Fruit fly (Drosophila melanogaster) whole organism, embryonic: ENCODE data around the gene RpL36.

Experiments used
- Abd-B ChIP-seq: fragments of 200-800 bp; sonication (Bioruptor generic); optimal IDR thresholded peaks from 2 replicates; lab custom pipeline; 2018; ENCODE audit warnings: missing biosample characterization, mild to moderate bottlenecking, missing genetic modification characterization, moderate library complexity
- Asciz ChIP-seq: fragments of 200-800 bp; sonication (Bioruptor generic); optimal IDR thresholded peaks from 2 replicates; lab custom pipeline; 2017; ENCODE audit warnings: missing biosample characterization, mild to moderate bottlenecking, missing genetic modification characterization, missing genetic modification reagents
- Bgb ChIP-seq: fragments of 200-800 bp; sonication (Bioruptor generic); IDR thresholded peaks from 2 replicates; pipeline ENCODE4 v1.3.6; 2022; ENCODE audit warnings: missing biosample characterization, missing genetic modification characterization; ENCODE audit not compliant: partially characterized antibody
- C15 ChIP-seq: fragments of 200-800 bp; sonication (Bioruptor generic); IDR thresholded peaks from 3 replicates; pipeline ENCODE4 v1.3.6; 2022; ENCODE audit warnings: missing biosample characterization, missing genetic modification characterization
- CG10565 ChIP-seq: fragments of 200-800 bp; sonication (Bioruptor generic); optimal IDR thresholded peaks from 3 replicates; lab custom pipeline; 2016; ENCODE audit warnings: missing biosample characterization, mild to moderate bottlenecking, missing genetic modification characterization
- CG16815 ChIP-seq: fragments of 200-800 bp; sonication (Bioruptor generic); optimal IDR thresholded peaks from 3 replicates; lab custom pipeline; 2017; ENCODE audit warnings: missing biosample characterization, mild to moderate bottlenecking, missing genetic modification characterization
- CG18764 ChIP-seq: fragments of 200-800 bp; sonication (Bioruptor generic); optimal IDR thresholded peaks from 3 replicates; lab custom pipeline; 2016; ENCODE audit warnings: missing biosample characterization, missing genetic modification characterization
- CG32532 ChIP-seq: fragments of 200-800 bp; sonication (Bioruptor generic); IDR thresholded peaks from 2 replicates; pipeline ENCODE4 v1.3.6; 2022; ENCODE audit warnings: missing biosample characterization, missing genetic modification characterization
- CG32772 ChIP-seq: fragments of 200-800 bp; sonication (Bioruptor generic); IDR thresholded peaks from 2 replicates; pipeline ENCODE4 v1.3.6; 2022; ENCODE audit warnings: missing biosample characterization, missing genetic modification characterization
- CG42726 ChIP-seq: fragments of 200-800 bp; sonication (Bioruptor generic); IDR thresholded peaks from 2 replicates; pipeline ENCODE4 v1.3.6; 2022; ENCODE audit warnings: missing biosample characterization, missing genetic modification characterization; ENCODE audit not compliant: partially characterized antibody
- CG4424 ChIP-seq: fragments of 200-800 bp; sonication (Bioruptor generic); optimal IDR thresholded peaks from 3 replicates; lab custom pipeline; 2016; ENCODE audit warnings: missing biosample characterization, missing genetic modification characterization
- CG4854 ChIP-seq: fragments of 200-800 bp; sonication (Bioruptor generic); optimal IDR thresholded peaks from 2 replicates; lab custom pipeline; 2016; ENCODE audit warnings: missing biosample characterization, missing genetic modification characterization, inconsistent platforms
- CG5245 ChIP-seq: fragments of 200-800 bp; sonication (Bioruptor generic); optimal IDR thresholded peaks from 3 replicates; lab custom pipeline; 2016; ENCODE audit warnings: missing biosample characterization, missing genetic modification characterization
- CG7786 ChIP-seq: fragments of 200-800 bp; sonication (Bioruptor generic); optimal IDR thresholded peaks from 2 replicates; lab custom pipeline; 2016; ENCODE audit warnings: missing biosample characterization, missing genetic modification characterization
- CG9609 ChIP-seq: fragments of 200-800 bp; sonication (Bioruptor generic); optimal IDR thresholded peaks from 3 replicates; lab custom pipeline; 2016; ENCODE audit warnings: missing biosample characterization, missing genetic modification characterization
- CTCF ChIP-seq: fragments of 200-800 bp; sonication (Bioruptor generic); optimal IDR thresholded peaks from 2 replicates; lab custom pipeline; 2017; ENCODE audit warnings: missing biosample characterization, mild to moderate bottlenecking, missing genetic modification characterization, moderate library complexity
- Camta ChIP-seq: fragments of 200-800 bp; sonication (Bioruptor generic); optimal IDR thresholded peaks from 2 replicates; lab custom pipeline; 2016; ENCODE audit warnings: missing biosample characterization, missing genetic modification characterization
- CrebB ChIP-seq: fragments of 200-800 bp; sonication (Bioruptor generic); optimal IDR thresholded peaks from 3 replicates; lab custom pipeline; 2018; ENCODE audit warnings: missing biosample characterization, mild to moderate bottlenecking, missing genetic modification characterization
- D19A ChIP-seq: fragments of 200-800 bp; optimal IDR thresholded peaks from 3 replicates; lab custom pipeline; 2019; ENCODE audit warnings: missing biosample characterization, mild to moderate bottlenecking, missing genetic modification characterization, moderate library complexity
- Deaf1 ChIP-seq: fragments of 200-800 bp; optimal IDR thresholded peaks from 3 replicates; lab custom pipeline; 2019; ENCODE audit warnings: missing biosample characterization, mild to moderate bottlenecking, missing genetic modification characterization, moderate library complexity
- Dref ChIP-seq: fragments of 200-800 bp; sonication (Bioruptor generic); IDR thresholded peaks from 2 replicates; pipeline ENCODE4 v1.3.6; 2022; ENCODE audit warnings: missing biosample characterization, missing genetic modification characterization
- Drgx ChIP-seq: fragments of 200-800 bp; sonication (Bioruptor generic); IDR thresholded peaks from 2 replicates; pipeline ENCODE4 v1.3.6; 2022; ENCODE audit warnings: missing biosample characterization, missing genetic modification characterization
- HmgZ ChIP-seq: fragments of 200-800 bp; sonication (Bioruptor generic); optimal IDR thresholded peaks from 2 replicates; lab custom pipeline; 2018; ENCODE audit warnings: missing biosample characterization, mild to moderate bottlenecking, missing genetic modification characterization
- Hmx ChIP-seq: fragments of 200-800 bp; sonication (Bioruptor generic); optimal IDR thresholded peaks from 2 replicates; lab custom pipeline; 2016; ENCODE audit warnings: missing biosample characterization, missing genetic modification characterization
- NfI ChIP-seq: fragments of 200-800 bp; sonication (Bioruptor generic); optimal IDR thresholded peaks from 3 replicates; lab custom pipeline; 2018; ENCODE audit warnings: missing biosample characterization, mild to moderate bottlenecking, missing genetic modification characterization, moderate library complexity
- Pdp1 ChIP-seq, 2 experiments: fragments of 200-800 bp; sonication (Bioruptor generic); optimal IDR thresholded peaks; 3 replicates each; lab custom pipeline; 2016; ENCODE audit warnings: missing biosample characterization in 2 of 2, missing genetic modification characterization in 2 of 2, mild to moderate bottlenecking in 1 of 2, moderate library complexity in 1 of 2
- Rfx ChIP-seq: fragments of 200-800 bp; sonication (Bioruptor generic); IDR thresholded peaks from 2 replicates; pipeline ENCODE4 v1.3.6; 2022; ENCODE audit warnings: missing biosample characterization, missing genetic modification characterization
- Side ChIP-seq: fragments of 200-800 bp; sonication (Bioruptor generic); optimal IDR thresholded peaks from 2 replicates; lab custom pipeline; 2016; ENCODE audit warnings: missing biosample characterization, missing genetic modification characterization
- Xbp1 ChIP-seq: fragments of 200-800 bp; sonication (Bioruptor generic); optimal IDR thresholded peaks from 3 replicates; lab custom pipeline; 2016; ENCODE audit warnings: missing biosample characterization, mild to moderate bottlenecking, missing genetic modification characterization
- bcd ChIP-seq: fragments of 200-800 bp; sonication (Bioruptor generic); optimal IDR thresholded peaks from 2 replicates; lab custom pipeline; 2017; ENCODE audit warnings: missing biosample characterization, mild to moderate bottlenecking, missing genetic modification characterization
- bigmax ChIP-seq: fragments of 200-800 bp; sonication (Bioruptor generic); optimal IDR thresholded peaks from 2 replicates; lab custom pipeline; 2018; ENCODE audit warnings: missing biosample characterization, mild to moderate bottlenecking, missing genetic modification characterization
- cwo ChIP-seq: fragments of 200-800 bp; sonication (Bioruptor generic); optimal IDR thresholded peaks from 3 replicates; lab custom pipeline; 2017; ENCODE audit warnings: missing biosample characterization, missing genetic modification characterization, mild to moderate bottlenecking, moderate library complexity, missing genetic modification reagents
- disco-r ChIP-seq: fragments of 200-800 bp; sonication (Bioruptor generic); optimal IDR thresholded peaks from 2 replicates; lab custom pipeline; 2016; ENCODE audit warnings: missing biosample characterization, missing genetic modification characterization
- dmrt99B ChIP-seq: fragments of 200-800 bp; sonication (Bioruptor generic); optimal IDR thresholded peaks from 2 replicates; lab custom pipeline; 2018; ENCODE audit warnings: missing biosample characterization, mild to moderate bottlenecking, missing genetic modification characterization, moderate library complexity
- dpn ChIP-seq, 2 experiments: fragments of 200-800 bp; sonication (Bioruptor generic); optimal IDR thresholded peaks; 3 replicates each; lab custom pipeline; 2016; ENCODE audit warnings: missing biosample characterization in 2 of 2, missing genetic modification characterization in 2 of 2
- ems ChIP-seq: fragments of 200-800 bp; sonication (Bioruptor generic); optimal IDR thresholded peaks from 3 replicates; lab custom pipeline; 2016; ENCODE audit warnings: missing biosample characterization, missing genetic modification characterization
- eve ChIP-seq, 2 experiments: fragments of >200 bp; optimal IDR thresholded peaks; 2 replicates each; lab custom pipeline; 2017; ENCODE audit warnings: missing biosample characterization in 2 of 2, missing genetic modification characterization in 2 of 2
- gcm2 ChIP-seq: fragments of 200-800 bp; sonication (Bioruptor generic); optimal IDR thresholded peaks from 2 replicates; lab custom pipeline; 2016; ENCODE audit warnings: missing biosample characterization, missing genetic modification characterization
- grau ChIP-seq: fragments of 200-800 bp; optimal IDR thresholded peaks from 3 replicates; lab custom pipeline; 2019; ENCODE audit warnings: missing biosample characterization, mild to moderate bottlenecking, missing genetic modification characterization, moderate library complexity
- gsb-n ChIP-seq: fragments of 200-800 bp; sonication (Bioruptor generic); optimal IDR thresholded peaks from 3 replicates; lab custom pipeline; 2018; ENCODE audit warnings: missing biosample characterization, mild to moderate bottlenecking, missing genetic modification characterization
- hth ChIP-seq: fragments of >200 bp; optimal IDR thresholded peaks from 2 replicates; lab custom pipeline; 2017; ENCODE audit warnings: inconsistent platforms
- kni ChIP-seq: fragments of 200-800 bp; sonication (Bioruptor generic); optimal IDR thresholded peaks from 3 replicates; lab custom pipeline; 2017; ENCODE audit warnings: mild to moderate bottlenecking, missing biosample characterization, missing genetic modification reagents, missing genetic modification characterization
- oc ChIP-seq: fragments of 200-800 bp; sonication (Bioruptor generic); optimal IDR thresholded peaks from 2 replicates; lab custom pipeline; 2018; ENCODE audit warnings: missing biosample characterization, mild to moderate bottlenecking, missing genetic modification characterization, moderate library complexity
- otp ChIP-seq: fragments of 200-800 bp; sonication (Bioruptor generic); IDR thresholded peaks from 3 replicates; pipeline ENCODE4, ENCODE4 v1.3.6; 2022; ENCODE audit warnings: missing biosample characterization, missing genetic modification characterization
- pita ChIP-seq: fragments of 200-800 bp; sonication (Bioruptor generic); optimal IDR thresholded peaks from 2 replicates; lab custom pipeline; 2017; ENCODE audit warnings: missing biosample characterization, mild to moderate bottlenecking, missing genetic modification characterization
- prd ChIP-seq, 3 experiments: fragments of >200 bp in 2 of 3; fragments of 200-800 bp in 1 of 3; sonication (Bioruptor generic) in 1 of 3; optimal IDR thresholded peaks in 2 of 3; IDR thresholded peaks in 1 of 3; 2 replicates in 2 of 3; 3 replicates in 1 of 3; pipeline versions ENCODE4 v1.3.6 to Lab custom; 2017 to 2022; ENCODE audit warnings: missing biosample characterization in 1 of 3, missing genetic modification characterization in 1 of 3
- row ChIP-seq: fragments of 200-800 bp; sonication (Bioruptor generic); IDR thresholded peaks from 3 replicates; pipeline ENCODE4 v1.3.6; 2022; ENCODE audit warnings: missing biosample characterization, missing genetic modification characterization
- tin ChIP-seq: fragments of 200-800 bp; sonication (Bioruptor generic); optimal IDR thresholded peaks from 3 replicates; lab custom pipeline; 2016; ENCODE audit warnings: missing biosample characterization, missing genetic modification characterization
- tx ChIP-seq: fragments of 200-800 bp; sonication (Bioruptor generic); optimal IDR thresholded peaks from 2 replicates; lab custom pipeline; 2016; ENCODE audit warnings: missing biosample characterization, missing genetic modification characterization
- wor ChIP-seq: fragments of 200-800 bp; sonication (Bioruptor generic); IDR thresholded peaks from 2 replicates; pipeline ENCODE4 v1.3.6; 2022; ENCODE audit warnings: missing biosample characterization, missing genetic modification characterization
- zfh2 ChIP-seq: fragments of 200-800 bp; sonication (Bioruptor generic); optimal IDR thresholded peaks from 2 replicates; lab custom pipeline; 2016; ENCODE audit warnings: missing biosample characterization, missing genetic modification characterization

Gene RpL36

DNA sequence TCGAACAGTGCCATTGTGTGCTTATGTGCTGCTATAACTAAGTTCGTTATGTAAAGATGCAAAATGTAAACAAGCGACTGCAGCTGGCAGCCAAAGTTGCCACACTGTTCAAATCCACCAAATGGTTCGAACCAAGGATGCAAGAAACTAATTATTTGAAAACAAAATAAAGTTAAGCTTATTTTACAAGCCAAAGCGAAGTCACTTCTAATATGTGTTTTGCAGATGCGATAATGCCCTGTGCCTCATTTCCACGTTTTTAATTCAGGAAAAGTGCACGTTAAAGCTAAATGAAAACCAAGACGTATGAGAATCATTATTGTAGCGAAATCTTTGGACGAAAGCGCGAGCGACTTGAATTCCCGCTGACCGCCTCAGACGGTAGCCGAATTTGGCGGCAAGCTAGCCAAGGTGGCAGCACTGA is 8.1 kb downstream of the RpL36 start, which contains the start of the genes CG13365 and Vsp37A (continued):
- TF ChIP-seq Asciz (no peak), CG10565 (no peak), Deaf1 (peak; percentile 11), disco-r (GFP tag; lab: Kevin White, UChicago) (peak; percentile 24), D19A (tag; lab: Kevin White, UChicago) (no peak), tin (peak; percentile 36), CG32772 (GFP tag; lab: Robert Waterston, UW) (peak; percentile 33; the same call in 1 of the 2 replicates), dpn (GFP tag; optimal IDR thresholded peaks at IDR 0.05; lab: Kevin White, UChicago) (peak; percentile 36 to 63), HmgZ (tag; lab: Kevin White, UChicago) (peak; percentile 66), zfh2 (GFP tag; lab: Kevin White, UChicago) (peak; percentile 51), bcd (GFP tag; lab: Kevin White, UChicago) (peak; percentile 39), kni (GFP tag; lab: Kevin White, UChicago) (peak; percentile 84), NfI (peak; percentile 33), tx (GFP tag; lab: Kevin White, UChicago) (peak; percentile 28), gsb-n (tag; lab: Kevin White, UChicago) (peak; percentile 18), CG42726 (no peak), wor (GFP tag; lab: Robert Waterston, UW) (no peak), CTCF (GFP tag; lab: Kevin White, UChicago) (peak; percentile 34), prd (optimal IDR thresholded peaks at IDR 0.05; lab: Kevin White, UChicago) (no peak), prd (GFP tag; IDR thresholded peaks at IDR 0.05; lab: Robert Waterston, UW) (peak; percentile 46; the same call in 2 of the 3 replicates), dmrt99B (no peak), CG32532 (GFP tag; lab: Robert Waterston, UW) (peak; percentile 35; the same call in 1 of the 2 replicates), row (GFP tag; lab: Robert Waterston, UW) (peak; percentile 85), pita (GFP tag; lab: Kevin White, UChicago) (peak; percentile 45), Camta (GFP tag; lab: Kevin White, UChicago) (peak; percentile 45), C15 (GFP tag; lab: Robert Waterston, UW) (no peak), Bgb (GFP tag; lab: Robert Waterston, UW) (no peak), bigmax (GFP tag; lab: Kevin White, UChicago) (no peak), CG16815 (no peak), CG4854 (no peak), hth (lab: Kevin White, UChicago) (no peak), otp (no peak; the same call in 2 of the 3 replicates), Hmx (no peak), grau (tag; lab: Kevin White, UChicago) (peak; percentile 48), gcm2 (GFP tag; lab: Kevin White, UChicago) (no peak), Xbp1 (peak; percentile 50), Side (GFP tag; lab: Kevin White, UChicago) (peak; percentile 48), CG18764 (GFP tag; lab: Kevin White, UChicago) (peak; percentile 4), CG7786 (GFP tag; lab: Kevin White, UChicago) (peak; percentile 52), Dref (GFP tag; lab: Robert Waterston, UW) (peak; percentile 25; the same call in 1 of the 2 replicates), Pdp1 (GFP tag; optimal IDR thresholded peaks at IDR 0.05; lab: Kevin White, UChicago) (peak; percentile 36 to 98), ems (GFP tag; lab: Kevin White, UChicago) (peak; percentile 17), CrebB (tag; lab: Kevin White, UChicago) (no peak), CG5245 (no peak), CG4424 (peak; percentile 42), Rfx (peak; percentile 39; the same call in 1 of the 2 replicates), CG9609 (GFP tag; lab: Kevin White, UChicago) (peak; percentile 22), Abd-B (GFP tag; lab: Kevin White, UChicago) (peak; percentile 38), Drgx (GFP tag; lab: Robert Waterston, UW) (no peak), cwo (GFP tag; lab: Kevin White, UChicago) (no peak), oc (tag; lab: Kevin White, UChicago) (no peak), eve (GFP tag; optimal IDR thresholded peaks at IDR 0.05; lab: Kevin White, UChicago) (no peak)
